Worm (Caenorhabditis elegans) whole organism, late embryonic: ENCODE results near the gene F21D5.7.

Experiments
- C08G9.2 ChIP-seq: sonication (generic microtip); optimal IDR thresholded peaks from 2 replicates; lab custom pipeline; 2016; ENCODE audit warnings: mild to moderate bottlenecking, missing genetic modification characterization, moderate library complexity, missing compliant biosample characterization
- F13H6.1 ChIP-seq: sonication (generic microtip); optimal IDR thresholded peaks from 2 replicates; lab custom pipeline; 2016; ENCODE audit warnings: missing genetic modification characterization, missing compliant biosample characterization
- K09A11.1 ChIP-seq: sonication (generic microtip); optimal IDR thresholded peaks from 2 replicates; lab custom pipeline; 2017; ENCODE audit warnings: antibody characterized with exemption, mild to moderate bottlenecking, missing genetic modification characterization, missing compliant biosample characterization; ENCODE audit not compliant: insufficient read depth
- Y22D7AL.16 ChIP-seq: sonication (generic microtip); optimal IDR thresholded peaks from 2 replicates; lab custom pipeline; 2016; ENCODE audit warnings: missing genetic modification characterization, missing compliant biosample characterization
- ahr-1 ChIP-seq: sonication (generic microtip); optimal IDR thresholded peaks from 2 replicates; lab custom pipeline; 2016; ENCODE audit warnings: missing genetic modification characterization, missing compliant biosample characterization
- ama-1 ChIP-seq: fragments of 150-350 bp; optimal IDR thresholded peaks from 2 replicates; lab custom pipeline; 2014
- ceh-14 ChIP-seq: sonication (generic microtip); optimal IDR thresholded peaks from 2 replicates; lab custom pipeline; 2016; ENCODE audit warnings: missing genotype, missing genetic modification characterization, missing compliant biosample characterization
- ceh-19 ChIP-seq: fragments of 200-800 bp; sonication (Bioruptor generic); optimal IDR thresholded peaks from 2 replicates; lab custom pipeline; 2018; ENCODE audit warnings: mild to moderate bottlenecking, missing genetic modification characterization, missing compliant biosample characterization
- ceh-2 ChIP-seq: sonication (generic microtip); optimal IDR thresholded peaks from 2 replicates; lab custom pipeline; 2016; ENCODE audit warnings: missing genotype, missing genetic modification characterization, missing compliant biosample characterization
- ceh-24 ChIP-seq: sonication (generic microtip); optimal IDR thresholded peaks from 2 replicates; lab custom pipeline; 2016; ENCODE audit warnings: mild to moderate bottlenecking, missing genetic modification characterization, missing compliant biosample characterization
- ceh-45 ChIP-seq: fragments of 200-800 bp; sonication (Bioruptor generic); IDR thresholded peaks from 2 replicates; pipeline ENCODE4 v1.3.6; 2022; ENCODE audit warnings: missing genetic modification reagents, missing genetic modification characterization, missing compliant biosample characterization
- ceh-6 ChIP-seq: fragments of 200-800 bp; sonication (Bioruptor generic); optimal IDR thresholded peaks from 2 replicates; lab custom pipeline; 2018; ENCODE audit warnings: mild to moderate bottlenecking, missing genetic modification characterization, missing compliant biosample characterization
- ceh-9 ChIP-seq: sonication (generic microtip); optimal IDR thresholded peaks from 2 replicates; lab custom pipeline; 2016; ENCODE audit warnings: mild to moderate bottlenecking, missing genetic modification characterization, inconsistent platforms, missing compliant biosample characterization
- dmd-4 ChIP-seq: sonication (generic microtip); optimal IDR thresholded peaks from 2 replicates; lab custom pipeline; 2016; ENCODE audit warnings: borderline replicate concordance, missing genetic modification characterization, missing compliant biosample characterization
- dve-1 ChIP-seq: sonication (generic microtip); optimal IDR thresholded peaks from 2 replicates; lab custom pipeline; 2017; ENCODE audit warnings: antibody characterized with exemption, mild to moderate bottlenecking, missing genetic modification characterization, missing compliant biosample characterization
- elt-4 ChIP-seq: sonication (generic microtip); optimal IDR thresholded peaks from 2 replicates; lab custom pipeline; 2016; ENCODE audit warnings: missing genetic modification characterization, missing compliant biosample characterization
- ets-4 ChIP-seq: sonication (generic microtip); optimal IDR thresholded peaks from 2 replicates; lab custom pipeline; 2016; ENCODE audit warnings: missing genetic modification characterization, missing compliant biosample characterization
- eyg-1 ChIP-seq: sonication (generic microtip); optimal IDR thresholded peaks from 2 replicates; lab custom pipeline; 2016; ENCODE audit warnings: missing genotype, missing genetic modification characterization, missing compliant biosample characterization
- fax-1 ChIP-seq: sonication (generic microtip); optimal IDR thresholded peaks from 2 replicates; lab custom pipeline; 2016; ENCODE audit warnings: missing genotype, missing genetic modification characterization, missing compliant biosample characterization
- fkh-10 ChIP-seq: fragments of 150-350 bp; optimal IDR thresholded peaks from 2 replicates; lab custom pipeline; 2014; ENCODE audit warnings: missing biosample characterization, missing genetic modification reagents, missing genetic modification characterization
- fkh-6 ChIP-seq: sonication (generic microtip); optimal IDR thresholded peaks from 2 replicates; lab custom pipeline; 2016; ENCODE audit warnings: missing genetic modification characterization, missing compliant biosample characterization
- hlh-13 ChIP-seq: fragments of 200-800 bp; sonication (Bioruptor generic); optimal IDR thresholded peaks from 2 replicates; lab custom pipeline; 2018; ENCODE audit warnings: mild to moderate bottlenecking, missing genetic modification characterization, missing compliant biosample characterization
- hlh-30 ChIP-seq: sonication (generic microtip); optimal IDR thresholded peaks from 2 replicates; lab custom pipeline; 2017; ENCODE audit warnings: antibody characterized with exemption, missing genetic modification characterization, missing compliant biosample characterization; ENCODE audit not compliant: insufficient read depth
- lim-6 ChIP-seq: sonication (generic microtip); optimal IDR thresholded peaks from 2 replicates; lab custom pipeline; 2016; ENCODE audit warnings: missing genetic modification characterization, missing compliant biosample characterization
- lin-11 ChIP-seq: fragments of 200-800 bp; sonication (Bioruptor generic); optimal IDR thresholded peaks from 2 replicates; lab custom pipeline; 2018; ENCODE audit warnings: mild to moderate bottlenecking, missing genetic modification characterization, missing compliant biosample characterization
- madf-2 ChIP-seq: sonication (generic microtip); optimal IDR thresholded peaks from 2 replicates; lab custom pipeline; 2017; ENCODE audit warnings: missing genetic modification characterization, missing compliant biosample characterization
- nfya-1 ChIP-seq: sonication (generic microtip); optimal IDR thresholded peaks from 2 replicates; lab custom pipeline; 2017; ENCODE audit warnings: missing genetic modification characterization, mild to moderate bottlenecking, missing compliant biosample characterization, antibody characterized with exemption, moderate library complexity
- nhr-232 ChIP-seq: sonication (generic microtip); optimal IDR thresholded peaks from 2 replicates; lab custom pipeline; 2016; ENCODE audit warnings: missing genetic modification characterization, missing compliant biosample characterization
- npax-4 ChIP-seq: sonication (generic microtip); optimal IDR thresholded peaks from 2 replicates; lab custom pipeline; 2016; ENCODE audit warnings: missing genetic modification characterization, missing compliant biosample characterization
- odd-2 ChIP-seq: sonication (generic microtip); optimal IDR thresholded peaks from 2 replicates; lab custom pipeline; 2017; ENCODE audit warnings: antibody characterized with exemption, mild to moderate bottlenecking, missing genetic modification characterization, missing compliant biosample characterization
- pag-3 ChIP-seq: sonication (generic microtip); optimal IDR thresholded peaks from 2 replicates; lab custom pipeline; 2016; ENCODE audit warnings: missing compliant biosample characterization, missing genetic modification characterization, borderline replicate concordance
- pax-1 ChIP-seq: fragments of 150-350 bp; optimal IDR thresholded peaks from 2 replicates; lab custom pipeline; 2014; ENCODE audit warnings: missing biosample characterization, missing genetic modification characterization
- pha-4 ChIP-seq: fragments of 150-350 bp; optimal IDR thresholded peaks from 2 replicates; lab custom pipeline; 2018; ENCODE audit warnings: missing biosample characterization, missing genetic modification reagents, missing genetic modification characterization
- pqm-1 ChIP-seq: sonication (generic microtip); optimal IDR thresholded peaks from 2 replicates; lab custom pipeline; 2016; ENCODE audit warnings: missing genetic modification characterization, missing compliant biosample characterization
- pros-1 ChIP-seq: fragments of 150-350 bp; optimal IDR thresholded peaks from 2 replicates; lab custom pipeline; 2014; ENCODE audit warnings: missing biosample characterization, missing genetic modification reagents, missing genetic modification characterization
- sox-2 ChIP-seq: fragments of 200-800 bp; sonication (Bioruptor generic); IDR thresholded peaks from 2 replicates; pipeline ENCODE4 v1.3.6; 2022; ENCODE audit warnings: missing genetic modification reagents, missing genetic modification characterization, missing compliant biosample characterization
- unc-42 ChIP-seq: sonication (generic microtip); optimal IDR thresholded peaks from 2 replicates; lab custom pipeline; 2016; ENCODE audit warnings: missing genotype, missing genetic modification characterization, missing compliant biosample characterization
- unc-86 ChIP-seq: sonication (generic microtip); optimal IDR thresholded peaks from 2 replicates; lab custom pipeline; 2016; ENCODE audit warnings: missing genetic modification characterization, missing compliant biosample characterization
- zip-5 ChIP-seq: sonication (generic microtip); optimal IDR thresholded peaks from 2 replicates; lab custom pipeline; 2016; ENCODE audit warnings: missing genetic modification characterization, missing compliant biosample characterization

The F21D5.7 gene

ce11 chrIV:8743654-8744332 lies at the start of gene F21D5.7:
Gene F21D5.7, minus strand, starts transcription at chrIV:8743704.
- TF ChIP-seq pha-4 (tag; lab: Kevin White, UChicago) = no peak
- TF ChIP-seq odd-2 (tag; lab: Kevin White, UChicago) = no peak
- no peak for TF ChIP-seq npax-4
- TF ChIP-seq fax-1 (tag; lab: Kevin White, UChicago) = no peak
- TF ChIP-seq ahr-1 (tag; lab: Kevin White, UChicago) = no peak
- no peak for TF ChIP-seq ceh-14 (tag; lab: Kevin White, UChicago)
- TF ChIP-seq ceh-19 (GFP tag; lab: Kevin White, UChicago) = no peak
- no peak for TF ChIP-seq dve-1 (tag; lab: Kevin White, UChicago)
- no peak for TF ChIP-seq Y22D7AL.16 (tag; lab: Kevin White, UChicago)
- TF ChIP-seq unc-42 (tag; lab: Kevin White, UChicago) = peak; percentile 6
- TF ChIP-seq ceh-6 (GFP tag; lab: Kevin White, UChicago) = no peak
- TF ChIP-seq nfya-1 (tag; lab: Kevin White, UChicago) = peak; percentile 46
- TF ChIP-seq ceh-45 (GFP tag; lab: Robert Waterston, UW) = no peak
- TF ChIP-seq pax-1 (tag; lab: Kevin White, UChicago) = no peak
- peak; percentile 38 for TF ChIP-seq hlh-30 (tag; lab: Kevin White, UChicago)
- TF ChIP-seq ama-1 (lab: Kevin White, UChicago) = no peak
- TF ChIP-seq eyg-1 (tag; lab: Kevin White, UChicago) = no peak
- no peak for TF ChIP-seq pros-1 (tag; lab: Kevin White, UChicago)
- no peak for TF ChIP-seq fkh-10 (GFP tag; lab: Kevin White, UChicago)
- no peak for TF ChIP-seq zip-5 (tag; lab: Kevin White, UChicago)
- TF ChIP-seq ets-4 (tag; lab: Kevin White, UChicago) = peak; percentile 6
- no peak for TF ChIP-seq ceh-9 (tag; lab: Kevin White, UChicago)
- TF ChIP-seq lim-6 (tag; lab: Kevin White, UChicago) = no peak
- no peak for TF ChIP-seq pag-3 (tag; lab: Kevin White, UChicago)
- TF ChIP-seq ceh-24 (tag; lab: Kevin White, UChicago) = no peak
- no peak for TF ChIP-seq madf-2 (tag; lab: Kevin White, UChicago)
- TF ChIP-seq fkh-6 (tag; lab: Kevin White, UChicago) = no peak
- no peak for TF ChIP-seq K09A11.1 (tag; lab: Kevin White, UChicago)

ce11 chrIV:8793223-8793622 lies 49.7 kb upstream of the F21D5.7 start:
- TF ChIP-seq unc-86 (no peak), pha-4 (tag; lab: Kevin White, UChicago) (no peak), sox-2 (GFP tag; lab: Robert Waterston, UW) (no peak), C08G9.2 (tag; lab: Kevin White, UChicago) (no peak), lin-11 (tag; lab: Kevin White, UChicago) (no peak), Y22D7AL.16 (tag; lab: Kevin White, UChicago) (no peak), F13H6.1 (no peak), dmd-4 (no peak), dve-1 (tag; lab: Kevin White, UChicago) (no peak), hlh-13 (GFP tag; lab: Kevin White, UChicago) (no peak), eyg-1 (tag; lab: Kevin White, UChicago) (no peak), npax-4 (no peak), ceh-6 (GFP tag; lab: Kevin White, UChicago) (no peak), lim-6 (tag; lab: Kevin White, UChicago) (no peak), nfya-1 (tag; lab: Kevin White, UChicago) (no peak), pqm-1 (no peak), elt-4 (tag; lab: Kevin White, UChicago) (no peak), nhr-232 (tag; lab: Kevin White, UChicago) (no peak), ceh-2 (tag; lab: Kevin White, UChicago) (no peak), unc-42 (tag; lab: Kevin White, UChicago) (no peak)
- TF ChIP-seq, all 69 proteins: peak for 0
